Worm (Caenorhabditis elegans) whole organism, young adult: ENCODE results near the gene F16G10.13.

Source experiments
- B0035.1 ChIP-seq: sonication (generic microtip); optimal IDR thresholded peaks from 2 replicates; lab custom pipeline; 2016; ENCODE audit warnings: missing genetic modification characterization, mild to moderate bottlenecking, missing compliant biosample characterization, missing genotype, missing genetic modification reagents
- C06A6.2 ChIP-seq: fragments of 200-800 bp; sonication (Bioruptor generic); conservative IDR thresholded peaks from 2 replicates; pipeline ENCODE4 v1.3.6; 2022; ENCODE audit warnings: missing genetic modification characterization, missing compliant biosample characterization
- F37B4.10 ChIP-seq: fragments of 200-800 bp; sonication (Bioruptor generic); IDR thresholded peaks from 2 replicates; pipeline ENCODE4 v1.3.6; 2022; ENCODE audit warnings: missing genetic modification characterization, missing compliant biosample characterization
- F39B2.1 ChIP-seq: fragments of 200-800 bp; sonication (Bioruptor generic); IDR thresholded peaks from 2 replicates; pipeline ENCODE4 v1.3.6; 2022; ENCODE audit warnings: missing genetic modification reagents, missing genetic modification characterization, missing compliant biosample characterization
- F57C9.4 ChIP-seq: sonication (generic microtip); optimal IDR thresholded peaks from 2 replicates; lab custom pipeline; 2017; ENCODE audit warnings: mild to moderate bottlenecking, missing genetic modification characterization, missing compliant biosample characterization
- T07F8.4 ChIP-seq: sonication (generic microtip); optimal IDR thresholded peaks from 2 replicates; lab custom pipeline; 2016; ENCODE audit warnings: mild to moderate bottlenecking, missing genetic modification characterization, moderate library complexity, missing compliant biosample characterization
- T26A5.8 ChIP-seq: sonication (generic microtip); optimal IDR thresholded peaks from 2 replicates; lab custom pipeline; 2016; ENCODE audit warnings: missing genetic modification characterization, missing compliant biosample characterization
- Y56A3A.18 ChIP-seq: fragments of 200-800 bp; sonication (Bioruptor generic); IDR thresholded peaks from 2 replicates; pipeline ENCODE4 v1.3.6; 2022; ENCODE audit warnings: missing genetic modification reagents, missing genetic modification characterization, missing compliant biosample characterization
- aptf-2 ChIP-seq: fragments of 200-800 bp; sonication (Bioruptor generic); conservative IDR thresholded peaks from 2 replicates; pipeline ENCODE4 v1.3.6; 2022; ENCODE audit warnings: missing genetic modification reagents, missing genetic modification characterization, missing compliant biosample characterization
- attf-3 ChIP-seq: fragments of 200-800 bp; sonication (Bioruptor generic); conservative IDR thresholded peaks from 2 replicates; pipeline ENCODE4 v1.3.6; 2022; ENCODE audit warnings: missing genetic modification reagents, missing genetic modification characterization, missing compliant biosample characterization
- attf-6 ChIP-seq: fragments of 200-800 bp; sonication (Bioruptor generic); IDR thresholded peaks from 2 replicates; pipeline ENCODE4 v1.3.6; 2022; ENCODE audit warnings: missing genetic modification reagents, missing genetic modification characterization, missing compliant biosample characterization
- ccch-3 ChIP-seq: fragments of 200-800 bp; sonication (Bioruptor generic); optimal IDR thresholded peaks from 2 replicates; lab custom pipeline; 2018; ENCODE audit warnings: mild to moderate bottlenecking, missing genetic modification characterization, missing compliant biosample characterization
- cebp-2 ChIP-seq: fragments of 200-800 bp; sonication (Bioruptor generic); IDR thresholded peaks from 2 replicates; pipeline ENCODE4 v1.3.6; 2022; ENCODE audit warnings: missing genetic modification characterization, missing compliant biosample characterization
- ceh-79 ChIP-seq: sonication (generic microtip); optimal IDR thresholded peaks from 2 replicates; lab custom pipeline; 2017; ENCODE audit warnings: mild to moderate bottlenecking, missing genetic modification characterization, missing compliant biosample characterization
- die-1 ChIP-seq: sonication (generic microtip); optimal IDR thresholded peaks from 2 replicates; lab custom pipeline; 2016; ENCODE audit warnings: missing genotype, mild to moderate bottlenecking, missing genetic modification characterization, missing compliant biosample characterization
- dpff-1 ChIP-seq: sonication (generic microtip); optimal IDR thresholded peaks from 2 replicates; lab custom pipeline; 2017; ENCODE audit warnings: mild to moderate bottlenecking, missing genetic modification characterization, missing compliant biosample characterization
- ekl-4 ChIP-seq: fragments of 200-800 bp; sonication (Bioruptor generic); IDR thresholded peaks from 2 replicates; pipeline ENCODE4 v1.3.6; 2022; ENCODE audit warnings: missing genetic modification reagents, missing genetic modification characterization, missing compliant biosample characterization
- him-1 ChIP-seq: sonication (generic microtip); optimal IDR thresholded peaks from 2 replicates; lab custom pipeline; 2016; ENCODE audit warnings: missing genotype, missing genetic modification reagents, missing genetic modification characterization, missing compliant biosample characterization
- lag-1 ChIP-seq: fragments of 200-800 bp; sonication (Bioruptor generic); IDR thresholded peaks from 2 replicates; pipeline ENCODE4 v1.3.6; 2022; ENCODE audit warnings: missing genetic modification reagents, missing genetic modification characterization, missing compliant biosample characterization
- let-607 ChIP-seq, 2 experiments: fragments of 200-800 bp in 1 of 2; sonication (Bioruptor generic) in 1 of 2; sonication (generic microtip) in 1 of 2; optimal IDR thresholded peaks; 2 replicates each; lab custom pipeline; 2016 to 2018; ENCODE audit warnings: mild to moderate bottlenecking in 2 of 2, missing compliant biosample characterization in 2 of 2, missing genetic modification characterization in 2 of 2, moderate library complexity in 2 of 2, missing genotype in 1 of 2
- lin-26 ChIP-seq: fragments of 200-800 bp; sonication (Bioruptor generic); IDR thresholded peaks from 2 replicates; pipeline ENCODE4 v1.3.6; 2022; ENCODE audit warnings: missing genetic modification reagents, missing genetic modification characterization, missing compliant biosample characterization
- lsl-1 ChIP-seq: fragments of 200-800 bp; sonication (Bioruptor generic); optimal IDR thresholded peaks from 2 replicates; lab custom pipeline; 2018; ENCODE audit warnings: mild to moderate bottlenecking, missing genetic modification characterization, moderate library complexity, missing compliant biosample characterization
- mcd-1 ChIP-seq: fragments of 200-800 bp; sonication (Bioruptor generic); IDR thresholded peaks from 2 replicates; pipeline ENCODE4 v1.3.6; 2022; ENCODE audit warnings: missing genetic modification reagents, missing genetic modification characterization, missing compliant biosample characterization
- mxl-1 ChIP-seq: sonication (generic microtip); optimal IDR thresholded peaks from 2 replicates; lab custom pipeline; 2016; ENCODE audit warnings: missing genetic modification characterization, missing compliant biosample characterization
- nhr-27 ChIP-seq: fragments of 200-800 bp; sonication (Bioruptor generic); optimal IDR thresholded peaks from 2 replicates; lab custom pipeline; 2018; ENCODE audit warnings: mild to moderate bottlenecking, missing genetic modification characterization, moderate library complexity, missing compliant biosample characterization
- rcor-1 ChIP-seq: fragments of 200-800 bp; sonication (Bioruptor generic); IDR thresholded peaks from 2 replicates; pipeline ENCODE4 v1.3.6; 2022; ENCODE audit warnings: missing genetic modification reagents, missing genetic modification characterization, missing compliant biosample characterization
- rec-8 ChIP-seq, 2 experiments: sonication (generic microtip); optimal IDR thresholded peaks; 2 replicates each; lab custom pipeline; 2016; ENCODE audit warnings: mild to moderate bottlenecking in 2 of 2, missing genetic modification characterization in 2 of 2, missing genetic modification reagents in 2 of 2, missing genotype in 2 of 2, missing biosample characterization in 1 of 2, missing compliant biosample characterization in 1 of 2, moderate library complexity in 1 of 2
- somi-1 ChIP-seq: fragments of 200-800 bp; sonication (Bioruptor generic); optimal IDR thresholded peaks from 2 replicates; lab custom pipeline; 2018; ENCODE audit warnings: mild to moderate bottlenecking, missing genetic modification characterization, missing compliant biosample characterization
- tlf-1 ChIP-seq: fragments of 200-800 bp; sonication (Bioruptor generic); optimal IDR thresholded peaks from 2 replicates; lab custom pipeline; 2018; ENCODE audit warnings: mild to moderate bottlenecking, missing genetic modification characterization, missing compliant biosample characterization
- ztf-18 ChIP-seq: sonication (generic microtip); optimal IDR thresholded peaks from 2 replicates; lab custom pipeline; 2016; ENCODE audit warnings: missing genotype, mild to moderate bottlenecking, missing genetic modification characterization, missing compliant biosample characterization
- ztf-25 ChIP-seq: fragments of 200-800 bp; sonication (Bioruptor generic); IDR thresholded peaks from 2 replicates; pipeline ENCODE4 v1.3.6; 2022; ENCODE audit warnings: missing genetic modification reagents, missing genetic modification characterization, missing compliant biosample characterization
- ztf-28 ChIP-seq: fragments of 200-800 bp; sonication (Bioruptor generic); IDR thresholded peaks from 2 replicates; pipeline ENCODE4 v1.3.6; 2022; ENCODE audit warnings: missing genetic modification reagents, missing genetic modification characterization, missing compliant biosample characterization
- ztf-3 ChIP-seq: fragments of 200-800 bp; sonication (Bioruptor generic); optimal IDR thresholded peaks from 2 replicates; lab custom pipeline; 2018; ENCODE audit warnings: mild to moderate bottlenecking, missing genetic modification characterization, missing compliant biosample characterization

F16G10.13 gene

DNA sequence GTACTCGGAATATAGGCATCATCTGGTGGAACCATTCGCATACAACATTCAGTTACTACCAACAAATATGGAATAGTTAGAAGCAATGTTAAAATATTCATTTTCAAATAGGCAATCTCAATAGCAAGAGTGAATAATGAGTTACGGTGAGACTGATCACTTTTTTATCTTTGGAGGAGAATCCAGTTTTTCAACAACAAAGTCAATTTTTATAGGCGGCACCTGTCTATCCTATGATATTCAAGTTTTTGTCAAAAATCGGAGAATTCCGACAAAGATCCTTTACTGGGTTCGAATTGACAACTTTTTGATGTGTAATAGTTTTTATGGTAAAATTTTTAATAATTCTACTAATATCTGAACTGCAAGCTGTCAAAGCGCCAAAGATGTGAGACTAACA lies 1.9 kb downstream of the F16G10.13 start, which contains the start of gene F16G10.11:
Gene F16G10.11, minus strand, starts transcription at position 101 of the 400 bp plus-strand sequence.
- no peak for TF ChIP-seq lsl-1 (GFP tag; lab: Kevin White, UChicago)
- no peak for TF ChIP-seq F39B2.1 (GFP tag; lab: Robert Waterston, UW)
- TF ChIP-seq C06A6.2 (GFP tag; lab: Robert Waterston, UW), result no peak
- TF ChIP-seq ztf-25 (GFP tag; lab: Robert Waterston, UW), result no peak
- TF ChIP-seq ztf-28, result no peak
- TF ChIP-seq tlf-1, result no peak
- TF ChIP-seq Y56A3A.18 (GFP tag; lab: Robert Waterston, UW), result no peak
- no peak for TF ChIP-seq ccch-3 (GFP tag; lab: Kevin White, UChicago)
- no peak for TF ChIP-seq B0035.1 (tag; lab: Kevin White, UChicago)
- TF ChIP-seq F57C9.4 (tag; lab: Kevin White, UChicago), result no peak
- TF ChIP-seq ceh-79 (tag; lab: Kevin White, UChicago), result no peak
- TF ChIP-seq attf-6 (GFP tag; lab: Robert Waterston, UW), result no peak
- no peak for TF ChIP-seq aptf-2

ce11 chrII:2390884-2391283 lies 4.9 kb downstream of the F16G10.13 start, which contains the start of gene F16G10.10:
F16G10.10 (minus strand) TSS chrII:2390984.
- TF ChIP-seq ccch-3 (GFP tag; lab: Kevin White, UChicago) (no peak), T26A5.8 (no peak), nhr-27 (tag; lab: Kevin White, UChicago) (no peak), mxl-1 (tag; lab: Kevin White, UChicago) (no peak), ekl-4 (GFP tag; lab: Robert Waterston, UW) (no peak), rcor-1 (GFP tag; lab: Robert Waterston, UW) (no peak), cebp-2 (GFP tag; lab: Robert Waterston, UW) (no peak), somi-1 (no peak), ztf-3 (GFP tag; lab: Kevin White, UChicago) (no peak), him-1 (tag; lab: Kevin White, UChicago) (no peak)

DNA sequence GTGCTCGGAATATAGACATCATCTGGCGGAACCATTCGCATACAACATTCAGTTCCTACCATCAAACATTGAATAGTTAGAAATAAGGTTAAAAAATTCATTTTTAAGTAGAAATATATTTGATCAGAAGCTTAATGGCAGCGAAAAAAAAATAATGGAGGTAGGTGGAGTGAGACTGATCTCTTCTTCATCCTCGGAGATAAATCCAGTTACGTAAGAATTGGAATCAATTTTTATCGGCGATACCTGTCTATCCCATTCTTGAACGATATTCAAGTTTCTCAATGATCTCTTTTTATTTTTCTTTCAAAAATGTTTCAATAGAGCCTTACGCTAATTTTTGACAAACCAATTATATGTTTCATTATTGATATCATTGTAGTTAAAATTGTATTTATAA lies 10.3 kb downstream of the F16G10.13 start, which contains the start of gene F16G10.9:
Gene F16G10.9, minus strand, starts transcription at position 101 of the 400 bp plus-strand sequence.
- no peak for TF ChIP-seq ztf-28
- TF ChIP-seq T07F8.4 (tag; lab: Kevin White, UChicago), result no peak
- no peak for TF ChIP-seq rec-8 (tag; optimal IDR thresholded peaks at IDR 0.05; lab: Kevin White, UChicago)
- TF ChIP-seq let-607 (tag; optimal IDR thresholded peaks at IDR 0.05; lab: Kevin White, UChicago), result no peak
- no peak for TF ChIP-seq T26A5.8
- no peak for TF ChIP-seq dpff-1 (tag; lab: Kevin White, UChicago)
- no peak for TF ChIP-seq attf-3 (GFP tag; lab: Robert Waterston, UW)
- no peak for TF ChIP-seq mcd-1 (GFP tag; lab: Robert Waterston, UW)
- TF ChIP-seq Y56A3A.18 (GFP tag; lab: Robert Waterston, UW), result no peak
- no peak for TF ChIP-seq lin-26 (GFP tag; lab: Robert Waterston, UW)
- no peak for TF ChIP-seq tlf-1
- no peak for TF ChIP-seq lag-1 (GFP tag; lab: Robert Waterston, UW)
- TF ChIP-seq F37B4.10 (GFP tag; lab: Robert Waterston, UW), result no peak
- TF ChIP-seq, all 124 proteins: peak for 0

- TF ChIP-seq T07F8.4 (tag; lab: Kevin White, UChicago), result no peak
- TF ChIP-seq ekl-4 (GFP tag; lab: Robert Waterston, UW), result no peak
- no peak for TF ChIP-seq F39B2.1 (GFP tag; lab: Robert Waterston, UW)
- TF ChIP-seq ztf-18 (tag; lab: Kevin White, UChicago), result no peak
- no peak for TF ChIP-seq ztf-28
- no peak for TF ChIP-seq die-1 (tag; lab: Kevin White, UChicago)
These were observed 12.4 kb downstream of the F16G10.13 start, which contains the start of gene F16G10.8 for ce11 chrII:2383334-2383733. F16G10.8 (minus strand) TSS chrII:2383434.
